Fruit fly (Drosophila melanogaster) whole organism, adult: ENCODE results near the gene p38b.
A peak's percentile ranks its signal among the peaks of the same experiment; 100 is the strongest.

Experiments used
- CG11617 ChIP-seq: fragments of 200-800 bp; sonication (Bioruptor generic); optimal IDR thresholded peaks from 2 replicates; lab custom pipeline; 2017; ENCODE audit warnings: mild to moderate bottlenecking, missing biosample characterization, missing genetic modification reagents, missing genetic modification characterization
- CG12768 ChIP-seq: fragments of 200-800 bp; sonication (Bioruptor generic); optimal IDR thresholded peaks from 2 replicates; lab custom pipeline; 2017; ENCODE audit warnings: missing biosample characterization, missing genetic modification characterization, mild to moderate bottlenecking, moderate library complexity, missing genetic modification reagents
- CG14711 ChIP-seq: fragments of 200-800 bp; sonication (Bioruptor generic); optimal IDR thresholded peaks from 2 replicates; lab custom pipeline; 2018; ENCODE audit warnings: missing biosample characterization, mild to moderate bottlenecking, missing genetic modification characterization, moderate library complexity
- CG1620 ChIP-seq: fragments of 200-800 bp; sonication (Bioruptor generic); optimal IDR thresholded peaks from 2 replicates; lab custom pipeline; 2016; ENCODE audit warnings: missing biosample characterization, missing genetic modification characterization
- CG33017 ChIP-seq: fragments of 200-800 bp; sonication (Bioruptor generic); optimal IDR thresholded peaks from 2 replicates; lab custom pipeline; 2018; ENCODE audit warnings: missing biosample characterization, mild to moderate bottlenecking, missing genetic modification characterization, moderate library complexity
- CG5204 ChIP-seq: fragments of 200-800 bp; sonication (Bioruptor generic); optimal IDR thresholded peaks from 2 replicates; lab custom pipeline; 2016; ENCODE audit warnings: missing biosample characterization, missing genetic modification characterization
- CG7045 ChIP-seq: fragments of 200-800 bp; sonication (Bioruptor generic); optimal IDR thresholded peaks from 2 replicates; lab custom pipeline; 2017; ENCODE audit warnings: missing biosample characterization, mild to moderate bottlenecking, missing genetic modification characterization
- CG7101 ChIP-seq: fragments of 200-800 bp; sonication (Bioruptor generic); optimal IDR thresholded peaks from 2 replicates; lab custom pipeline; 2018; ENCODE audit warnings: missing biosample characterization, mild to moderate bottlenecking, missing genetic modification characterization, moderate library complexity
- Clk ChIP-seq: fragments of 200-800 bp; sonication (Bioruptor generic); optimal IDR thresholded peaks from 2 replicates; lab custom pipeline; 2017; ENCODE audit warnings: missing biosample characterization, missing genetic modification characterization
- Crg-1 ChIP-seq: fragments of 200-800 bp; sonication (Bioruptor generic); optimal IDR thresholded peaks from 2 replicates; lab custom pipeline; 2016; ENCODE audit warnings: missing biosample characterization, missing genetic modification characterization
- Hr96 ChIP-seq: fragments of 200-800 bp; sonication (Bioruptor generic); optimal IDR thresholded peaks from 2 replicates; lab custom pipeline; 2016; ENCODE audit warnings: missing biosample characterization, missing genetic modification characterization
- Mnt ChIP-seq: fragments of 200-800 bp; sonication (Bioruptor generic); optimal IDR thresholded peaks from 2 replicates; lab custom pipeline; 2016; ENCODE audit warnings: missing biosample characterization, mild to moderate bottlenecking, missing genetic modification characterization
- bab1 ChIP-seq: fragments of 200-800 bp; sonication (Bioruptor generic); optimal IDR thresholded peaks from 3 replicates; lab custom pipeline; 2019; ENCODE audit warnings: missing biosample characterization, mild to moderate bottlenecking, missing genetic modification characterization, moderate library complexity
- cic ChIP-seq: fragments of 200-800 bp; sonication (Bioruptor generic); optimal IDR thresholded peaks from 2 replicates; lab custom pipeline; 2017; ENCODE audit warnings: missing biosample characterization, mild to moderate bottlenecking, missing genetic modification characterization, moderate library complexity
- cnc ChIP-seq, 2 experiments: fragments of >200 bp; optimal IDR thresholded peaks; 2 replicates each; lab custom pipeline; 2017
- kay ChIP-seq: fragments of 200-800 bp; sonication (Bioruptor generic); peaks from one replicate; lab custom pipeline; 2016; ENCODE audit warnings: missing biosample characterization, missing genetic modification characterization, borderline replicate concordance
- ovo ChIP-seq: fragments of 200-800 bp; sonication (Bioruptor generic); optimal IDR thresholded peaks from 2 replicates; lab custom pipeline; 2016; ENCODE audit warnings: missing biosample characterization, missing genetic modification characterization
- pad ChIP-seq: fragments of 200-800 bp; sonication (Bioruptor generic); optimal IDR thresholded peaks from 3 replicates; lab custom pipeline; 2017; ENCODE audit warnings: missing biosample characterization, missing genetic modification characterization, mild to moderate bottlenecking, moderate library complexity, missing genetic modification reagents
- tj ChIP-seq: fragments of 200-800 bp; sonication (Bioruptor generic); optimal IDR thresholded peaks from 3 replicates; lab custom pipeline; 2017; ENCODE audit warnings: missing biosample characterization, mild to moderate bottlenecking, missing genetic modification characterization, moderate library complexity
- toe ChIP-seq: fragments of 200-800 bp; sonication (Bioruptor generic); optimal IDR thresholded peaks from 2 replicates; lab custom pipeline; 2016; ENCODE audit warnings: missing biosample characterization, missing genetic modification characterization

The p38b gene

DNA sequence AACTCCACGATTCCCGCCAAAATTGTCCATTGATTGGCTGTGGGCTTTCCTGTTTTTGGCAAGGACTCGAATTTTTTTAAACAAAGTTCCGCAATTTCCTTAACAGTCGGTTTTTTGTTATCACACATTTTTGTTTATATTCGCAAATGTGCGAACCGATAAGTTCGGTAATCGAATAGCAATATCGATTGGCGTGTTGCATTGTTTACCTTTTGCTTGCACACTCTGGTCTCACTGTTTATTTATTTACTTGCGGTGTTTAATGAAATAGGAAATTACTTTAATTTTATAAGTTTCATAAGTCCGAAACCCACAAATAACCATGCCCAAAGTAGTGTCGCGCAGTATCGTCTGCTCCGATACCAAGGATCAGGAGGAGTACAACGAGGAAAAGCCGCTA lies 30.8 kb downstream of the p38b start, which contains the start of the genes Adat1 and CG16865:
Gene Adat1 (minus strand): TSS at position 152 of the 400 bp plus-strand sequence.
Gene CG16865 (plus strand): TSS at position 200 of the 400 bp plus-strand sequence.
- TF ChIP-seq CG33017 (tag; lab: Kevin White, UChicago) (no peak), CG12768 (GFP tag; lab: Kevin White, UChicago) (no peak), cic (peak; percentile 22), bab1 (peak; percentile 13), tj (no peak), Mnt (peak; percentile 23), CG14711 (tag; lab: Kevin White, UChicago) (no peak)

DNA sequence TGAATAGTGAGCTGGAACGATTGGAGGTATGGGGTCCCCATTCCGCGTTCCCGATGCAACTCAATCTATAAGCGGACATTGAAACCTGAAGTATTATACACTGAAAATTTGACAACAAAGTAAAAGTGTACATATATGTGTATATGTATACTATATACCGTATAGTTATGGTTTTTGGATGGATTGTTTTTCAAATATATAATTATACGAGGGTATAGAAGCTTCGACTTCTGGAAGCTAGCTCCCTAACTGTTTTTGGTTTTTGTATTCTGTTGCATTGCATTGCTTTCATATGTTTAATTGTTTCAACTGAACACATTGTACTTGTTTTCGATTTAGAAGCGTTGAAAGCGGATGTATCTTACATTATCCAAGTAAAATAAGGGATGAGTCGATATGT lies 32.7 kb downstream of the p38b start, which contains the start of gene CG16888:
Gene CG16888 (minus strand): TSS at position 101 of the 400 bp plus-strand sequence.
- TF ChIP-seq CG1620: no peak
- TF ChIP-seq toe (GFP tag; lab: Kevin White, UChicago): no peak
- no peak for TF ChIP-seq ovo (GFP tag; lab: Kevin White, UChicago)

DNA sequence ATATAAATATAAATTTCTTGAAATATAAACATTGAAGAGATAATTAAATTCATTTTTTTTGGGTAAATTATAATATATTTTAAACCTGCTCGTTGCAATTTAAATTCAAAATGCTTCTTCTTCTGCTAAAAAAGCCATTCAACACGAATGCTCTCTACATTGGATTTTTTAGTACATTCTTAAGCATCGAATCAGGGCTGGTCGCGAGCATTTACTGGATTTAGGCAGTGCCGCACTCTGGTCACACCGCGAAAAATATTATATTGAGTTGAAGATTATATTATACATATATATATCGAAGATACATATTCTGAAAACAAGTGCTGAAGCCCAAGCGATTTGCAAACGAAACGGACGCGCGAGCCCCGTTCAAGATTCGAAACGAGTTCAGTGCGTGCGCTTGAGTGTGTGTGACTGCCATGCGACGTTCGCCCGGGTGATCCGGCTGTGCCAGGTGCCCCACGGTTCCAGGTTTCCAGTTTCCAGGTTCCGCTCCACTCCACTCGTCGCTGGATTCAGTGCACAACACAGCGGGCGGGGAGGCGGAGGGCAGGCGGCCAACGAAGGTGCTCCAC lies 33.2 kb downstream of the p38b start, which contains the start of gene Sos:
Gene Sos (plus strand): TSS at position 213 of the 575 bp plus-strand sequence.
- no peak for TF ChIP-seq CG1620
- no peak for TF ChIP-seq cic
- TF ChIP-seq toe (GFP tag; lab: Kevin White, UChicago): no peak
- no peak for TF ChIP-seq Crg-1 (GFP tag; lab: Kevin White, UChicago)
- TF ChIP-seq CG14711 (tag; lab: Kevin White, UChicago): peak; percentile 2
- no peak for TF ChIP-seq Clk (GFP tag; lab: Kevin White, UChicago)
- peak; percentile 35 for TF ChIP-seq Mnt
- TF ChIP-seq bab1: peak; percentile 46
- TF ChIP-seq ovo (GFP tag; lab: Kevin White, UChicago): no peak
- TF ChIP-seq CG12768 (GFP tag; lab: Kevin White, UChicago): no peak
- TF ChIP-seq CG33017 (tag; lab: Kevin White, UChicago): no peak
- no peak for TF ChIP-seq Hr96 (GFP tag; lab: Kevin White, UChicago)
- TF ChIP-seq CG7101 (tag; lab: Kevin White, UChicago): no peak
- TF ChIP-seq pad (GFP tag; lab: Kevin White, UChicago): no peak
- no peak for TF ChIP-seq CG11617
- no peak for TF ChIP-seq tj
- no peak for TF ChIP-seq cnc (optimal IDR thresholded peaks at IDR 0.05; lab: Kevin White, UChicago)
- TF ChIP-seq CG5204 (GFP tag; lab: Kevin White, UChicago): no peak
- TF ChIP-seq CG7045: no peak

DNA sequence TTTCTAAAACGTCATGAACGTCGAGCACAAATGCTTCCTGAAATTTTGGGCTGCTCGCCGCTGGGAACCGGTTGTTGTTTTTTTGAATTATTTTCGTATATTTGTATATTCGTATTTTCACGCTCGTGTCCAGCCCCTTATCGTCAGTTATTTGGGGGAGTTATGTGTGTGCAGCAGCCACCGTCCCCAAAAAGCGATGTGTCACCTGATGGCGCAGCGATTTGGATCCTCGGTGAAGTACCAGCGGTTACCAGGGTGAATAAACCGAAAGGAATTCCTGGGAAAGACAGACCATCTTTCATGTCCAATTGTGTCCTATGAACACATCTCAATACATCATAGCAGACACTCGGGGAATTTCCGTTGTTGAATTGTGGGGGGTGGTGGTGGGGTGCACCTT lies 39.7 kb downstream of the p38b start:
- TF ChIP-seq bab1: no peak
- no peak for TF ChIP-seq kay (GFP tag; lab: Kevin White, UChicago)
- TF ChIP-seq ovo (GFP tag; lab: Kevin White, UChicago): no peak
- no peak for TF ChIP-seq Mnt
- TF ChIP-seq Crg-1 (GFP tag; lab: Kevin White, UChicago): no peak
- no peak for TF ChIP-seq CG11617
- TF ChIP-seq pad (GFP tag; lab: Kevin White, UChicago): no peak
- TF ChIP-seq CG5204 (GFP tag; lab: Kevin White, UChicago): no peak
- TF ChIP-seq CG1620: no peak
- TF ChIP-seq tj: no peak
- no peak for TF ChIP-seq cnc (optimal IDR thresholded peaks at IDR 0.05; lab: Kevin White, UChicago)
- no peak for TF ChIP-seq Clk (GFP tag; lab: Kevin White, UChicago)
- TF ChIP-seq CG7101 (tag; lab: Kevin White, UChicago): no peak
- no peak for TF ChIP-seq CG14711 (tag; lab: Kevin White, UChicago)
- no peak for TF ChIP-seq toe (GFP tag; lab: Kevin White, UChicago)
- no peak for TF ChIP-seq CG7045
- no peak for TF ChIP-seq CG33017 (tag; lab: Kevin White, UChicago)
- no peak for TF ChIP-seq CG12768 (GFP tag; lab: Kevin White, UChicago)
- TF ChIP-seq cic: no peak

DNA sequence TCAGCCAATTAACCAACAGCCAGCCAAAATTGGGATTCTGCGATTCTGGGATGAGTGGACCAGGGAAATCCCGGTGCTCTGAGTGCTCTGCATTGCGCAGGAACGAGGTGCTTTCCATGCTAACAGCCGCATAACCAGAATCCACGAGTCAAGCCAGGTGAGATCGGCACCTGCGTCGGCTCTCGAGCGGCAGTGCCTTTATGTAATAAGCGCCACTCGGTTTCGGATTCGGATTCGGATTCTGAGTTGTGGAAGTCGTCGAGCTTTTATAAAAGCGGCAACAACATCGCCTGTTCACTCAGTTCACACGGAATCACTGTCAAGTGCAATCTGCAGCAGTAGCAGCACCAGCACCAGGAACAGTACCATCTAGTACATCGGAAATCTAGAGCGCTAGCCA lies 40.5 kb downstream of the p38b start, which contains the start of gene b:
Gene b (plus strand): TSS at position 301 of the 400 bp plus-strand sequence.
- no peak for TF ChIP-seq CG12768 (GFP tag; lab: Kevin White, UChicago)
- TF ChIP-seq Hr96 (GFP tag; lab: Kevin White, UChicago): peak; percentile 29

DNA sequence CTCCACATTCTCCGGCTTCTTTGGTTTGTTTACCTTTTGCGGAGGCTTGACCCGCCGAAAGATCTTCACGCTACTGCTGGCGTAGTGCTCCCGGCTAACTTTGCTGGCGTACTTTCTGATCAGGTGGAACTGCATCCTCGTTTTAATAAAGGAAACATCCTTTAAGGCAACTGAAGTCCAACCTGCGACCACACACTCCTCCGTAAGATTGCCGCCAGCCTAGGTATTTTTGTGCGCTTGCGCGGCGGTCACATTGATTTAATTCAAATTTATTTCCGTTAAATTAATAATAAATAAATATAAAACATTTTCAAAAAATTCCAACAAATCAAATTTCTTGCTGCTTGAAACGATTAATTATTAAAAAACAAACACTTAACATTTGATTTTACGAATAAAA lies 47.1 kb downstream of the p38b start, which contains the start of gene PolG1:
Gene PolG1 (minus strand): TSS at position 216 of the 400 bp plus-strand sequence.
- TF ChIP-seq CG1620 (no peak), Crg-1 (GFP tag; lab: Kevin White, UChicago) (no peak), CG11617 (no peak), toe (GFP tag; lab: Kevin White, UChicago) (no peak), cnc (optimal IDR thresholded peaks at IDR 0.05; lab: Kevin White, UChicago) (no peak), CG7045 (no peak), CG5204 (GFP tag; lab: Kevin White, UChicago) (no peak), kay (GFP tag; lab: Kevin White, UChicago) (no peak), bab1 (no peak), CG14711 (tag; lab: Kevin White, UChicago) (no peak), Mnt (no peak), tj (no peak), cic (no peak), CG12768 (GFP tag; lab: Kevin White, UChicago) (no peak), pad (GFP tag; lab: Kevin White, UChicago) (no peak), CG33017 (tag; lab: Kevin White, UChicago) (no peak), CG7101 (tag; lab: Kevin White, UChicago) (no peak)

DNA sequence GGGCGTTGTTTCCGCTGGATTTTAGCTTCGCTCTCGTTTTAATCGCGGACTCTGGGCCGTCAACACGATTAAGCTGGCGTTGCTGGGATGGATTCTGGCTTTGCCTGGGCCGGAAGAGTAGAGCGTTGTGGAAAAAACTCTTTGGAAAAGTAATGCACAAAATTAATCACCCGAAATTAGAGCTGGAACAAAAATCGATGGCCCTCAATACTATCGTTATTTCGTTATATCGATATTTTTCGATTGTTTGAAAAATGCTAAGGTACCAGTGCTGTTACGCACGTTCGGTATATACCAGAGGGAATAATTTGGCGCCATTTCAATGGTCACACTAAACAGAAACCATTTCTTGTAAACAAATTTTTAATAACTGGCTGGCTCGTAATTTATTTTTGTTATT lies 49.1 kb downstream of the p38b start, which contains the start of the genes Arpc1 and Orc5:
Gene Arpc1 (minus strand): TSS at position 202 of the 400 bp plus-strand sequence.
Gene Orc5 (plus strand): TSS at position 298 of the 400 bp plus-strand sequence.
- TF ChIP-seq tj (no peak), CG12768 (GFP tag; lab: Kevin White, UChicago) (no peak), toe (GFP tag; lab: Kevin White, UChicago) (no peak), CG11617 (no peak), CG14711 (tag; lab: Kevin White, UChicago) (peak; percentile 14), kay (GFP tag; lab: Kevin White, UChicago) (no peak), CG7045 (no peak), cic (no peak), bab1 (peak; percentile 72), CG5204 (GFP tag; lab: Kevin White, UChicago) (no peak), Clk (GFP tag; lab: Kevin White, UChicago) (no peak), ovo (GFP tag; lab: Kevin White, UChicago) (no peak), Crg-1 (GFP tag; lab: Kevin White, UChicago) (peak; percentile 6), Hr96 (GFP tag; lab: Kevin White, UChicago) (no peak), CG33017 (tag; lab: Kevin White, UChicago) (no peak), CG7101 (tag; lab: Kevin White, UChicago) (peak; percentile 6), pad (GFP tag; lab: Kevin White, UChicago) (no peak), Mnt (no peak), cnc (optimal IDR thresholded peaks at IDR 0.05; lab: Kevin White, UChicago) (no peak), CG1620 (peak; percentile 30)
